Worm (Caenorhabditis elegans) whole organism, L2 larva: ENCODE data around the gene bra-1.

Source experiments
- C34F6.9 ChIP-seq: fragments of 150-350 bp; optimal IDR thresholded peaks from 2 replicates; lab custom pipeline; 2014; ENCODE audit warnings: missing biosample characterization, missing genetic modification characterization
- F13H6.1 ChIP-seq: sonication (generic microtip); optimal IDR thresholded peaks from 2 replicates; lab custom pipeline; 2016; ENCODE audit warnings: missing genetic modification characterization, missing compliant biosample characterization
- R02D3.7 ChIP-seq: fragments of 150-350 bp; optimal IDR thresholded peaks from 2 replicates; lab custom pipeline; 2014; ENCODE audit warnings: missing biosample characterization, missing genetic modification characterization
- Y55F3AM.14 ChIP-seq: fragments of 200-800 bp; sonication (Bioruptor generic); optimal IDR thresholded peaks from 2 replicates; lab custom pipeline; 2018; ENCODE audit warnings: mild to moderate bottlenecking, missing genetic modification characterization, missing compliant biosample characterization
- ZK546.5 ChIP-seq: sonication (generic microtip); optimal IDR thresholded peaks from 2 replicates; lab custom pipeline; 2017; ENCODE audit warnings: missing biosample characterization, missing genetic modification characterization
- alr-1 ChIP-seq: fragments of 150-350 bp; optimal IDR thresholded peaks from 2 replicates; lab custom pipeline; 2014; ENCODE audit warnings: missing biosample characterization, missing genetic modification characterization
- aly-2 ChIP-seq: fragments of 150-350 bp; optimal IDR thresholded peaks from 2 replicates; lab custom pipeline; 2014; ENCODE audit warnings: missing biosample characterization, missing genetic modification characterization
- ama-1 ChIP-seq: fragments of 150-350 bp; optimal IDR thresholded peaks from 2 replicates; lab custom pipeline; 2018; ENCODE audit warnings: inconsistent platforms
- blmp-1 ChIP-seq: sonication (generic microtip); optimal IDR thresholded peaks from 2 replicates; lab custom pipeline; 2017; ENCODE audit warnings: missing genetic modification characterization, mild to moderate bottlenecking, missing compliant biosample characterization, antibody characterized with exemption, moderate library complexity; ENCODE audit not compliant: insufficient read depth
- ceh-16 ChIP-seq: fragments of 150-350 bp; optimal IDR thresholded peaks from 2 replicates; lab custom pipeline; 2014; ENCODE audit warnings: missing biosample characterization, missing genetic modification characterization
- crh-2 ChIP-seq: sonication (generic microtip); optimal IDR thresholded peaks from 2 replicates; lab custom pipeline; 2017; ENCODE audit warnings: missing biosample characterization, missing genetic modification characterization
- dmd-4 ChIP-seq: sonication (generic microtip); optimal IDR thresholded peaks from 2 replicates; lab custom pipeline; 2017; ENCODE audit warnings: missing biosample characterization, missing genetic modification characterization
- egl-27 ChIP-seq: sonication (generic microtip); optimal IDR thresholded peaks from 3 replicates; lab custom pipeline; 2017; ENCODE audit warnings: missing biosample characterization, missing genetic modification reagents, missing genetic modification characterization
- elt-1 ChIP-seq: fragments of 150-350 bp; optimal IDR thresholded peaks from 2 replicates; lab custom pipeline; 2014; ENCODE audit warnings: missing biosample characterization, missing genetic modification characterization
- elt-3 ChIP-seq: sonication (generic microtip); optimal IDR thresholded peaks from 2 replicates; lab custom pipeline; 2017; ENCODE audit warnings: missing biosample characterization, missing genetic modification characterization
- fos-1 ChIP-seq: fragments of 150-350 bp; optimal IDR thresholded peaks from 2 replicates; lab custom pipeline; 2014; ENCODE audit warnings: missing biosample characterization, missing genetic modification characterization
- gmeb-1 ChIP-seq: fragments of 150-350 bp; optimal IDR thresholded peaks from 2 replicates; lab custom pipeline; 2014; ENCODE audit warnings: missing biosample characterization, missing genetic modification characterization
- lin-11 ChIP-seq: fragments of 150-350 bp; sonication (generic microtip); optimal IDR thresholded peaks from 2 replicates; lab custom pipeline; 2014; ENCODE audit warnings: missing biosample characterization, missing genetic modification characterization, inconsistent platforms, mixed read lengths
- lin-39 ChIP-seq: fragments of 150-350 bp; optimal IDR thresholded peaks from 2 replicates; lab custom pipeline; 2014; ENCODE audit warnings: missing biosample characterization, missing genetic modification reagents, missing genetic modification characterization
- lsy-2 ChIP-seq, 2 experiments: fragments of 150-350 bp in 1 of 2; sonication (generic microtip) in 1 of 2; optimal IDR thresholded peaks; 2 replicates each; lab custom pipeline; 2014 to 2017; ENCODE audit warnings: missing biosample characterization in 2 of 2, missing genetic modification characterization in 2 of 2
- mab-5 ChIP-seq: fragments of 150-350 bp; optimal IDR thresholded peaks from 2 replicates; lab custom pipeline; 2014; ENCODE audit warnings: missing biosample characterization, missing genetic modification characterization
- nhr-10 ChIP-seq: sonication (generic microtip); optimal IDR thresholded peaks from 2 replicates; lab custom pipeline; 2017; ENCODE audit warnings: missing biosample characterization, missing genetic modification characterization
- nhr-11 ChIP-seq: fragments of 150-350 bp; optimal IDR thresholded peaks from 2 replicates; lab custom pipeline; 2014; ENCODE audit warnings: missing biosample characterization, missing genetic modification characterization
- nhr-12 ChIP-seq: fragments of 150-350 bp; optimal IDR thresholded peaks from 2 replicates; lab custom pipeline; 2014; ENCODE audit warnings: missing biosample characterization, missing genetic modification characterization
- nhr-129 ChIP-seq: fragments of 150-350 bp; optimal IDR thresholded peaks from 2 replicates; lab custom pipeline; 2014; ENCODE audit warnings: missing biosample characterization, missing genetic modification characterization
- nhr-21 ChIP-seq: fragments of 150-350 bp; optimal IDR thresholded peaks from 2 replicates; lab custom pipeline; 2014; ENCODE audit warnings: missing biosample characterization, missing genetic modification characterization
- nhr-23 ChIP-seq: fragments of 150-350 bp; optimal IDR thresholded peaks from 2 replicates; lab custom pipeline; 2014; ENCODE audit warnings: missing biosample characterization, missing genetic modification reagents, missing genetic modification characterization
- nhr-237 ChIP-seq: fragments of 150-350 bp; optimal IDR thresholded peaks from 2 replicates; lab custom pipeline; 2014; ENCODE audit warnings: missing biosample characterization, missing genetic modification characterization
- nhr-77 ChIP-seq: fragments of 150-350 bp; optimal IDR thresholded peaks from 2 replicates; lab custom pipeline; 2014; ENCODE audit warnings: missing biosample characterization, missing genetic modification characterization
- peb-1 ChIP-seq: fragments of 150-350 bp; optimal IDR thresholded peaks from 2 replicates; lab custom pipeline; 2014; ENCODE audit warnings: missing biosample characterization, missing genetic modification characterization
- sem-4 ChIP-seq: fragments of 150-350 bp; optimal IDR thresholded peaks from 2 replicates; lab custom pipeline; 2014; ENCODE audit warnings: missing biosample characterization, missing genetic modification reagents, missing genetic modification characterization
- skn-1 ChIP-seq: sonication (generic microtip); optimal IDR thresholded peaks from 2 replicates; lab custom pipeline; 2017; ENCODE audit warnings: missing biosample characterization, missing genetic modification characterization
- sma-3 ChIP-seq: sonication (generic microtip); optimal IDR thresholded peaks from 2 replicates; lab custom pipeline; 2016; ENCODE audit warnings: missing genetic modification reagents, missing genetic modification characterization, missing compliant biosample characterization
- snpc-4 ChIP-seq: fragments of 150-350 bp; optimal IDR thresholded peaks from 2 replicates; lab custom pipeline; 2014; ENCODE audit warnings: missing biosample characterization, missing genetic modification characterization
- unc-55 ChIP-seq: fragments of 150-350 bp; sonication (generic microtip); optimal IDR thresholded peaks from 3 replicates; lab custom pipeline; 2014; ENCODE audit warnings: missing biosample characterization, missing genetic modification reagents, missing genetic modification characterization
- zag-1 ChIP-seq: fragments of 150-350 bp; optimal IDR thresholded peaks from 2 replicates; lab custom pipeline; 2014; ENCODE audit warnings: missing biosample characterization, missing genetic modification characterization
- ztf-1 ChIP-seq: fragments of 200-800 bp; sonication (Bioruptor generic); conservative IDR thresholded peaks from 2 replicates; pipeline ENCODE4 v1.3.6; 2022; ENCODE audit warnings: missing genetic modification characterization, missing compliant biosample characterization
- ztf-11 ChIP-seq: sonication (generic microtip); optimal IDR thresholded peaks from 2 replicates; lab custom pipeline; 2017; ENCODE audit warnings: missing biosample characterization, missing genetic modification characterization
- ztf-4 ChIP-seq: fragments of 150-350 bp; optimal IDR thresholded peaks from 2 replicates; lab custom pipeline; 2014; ENCODE audit warnings: missing biosample characterization, missing genetic modification characterization

The bra-1 gene

DNA sequence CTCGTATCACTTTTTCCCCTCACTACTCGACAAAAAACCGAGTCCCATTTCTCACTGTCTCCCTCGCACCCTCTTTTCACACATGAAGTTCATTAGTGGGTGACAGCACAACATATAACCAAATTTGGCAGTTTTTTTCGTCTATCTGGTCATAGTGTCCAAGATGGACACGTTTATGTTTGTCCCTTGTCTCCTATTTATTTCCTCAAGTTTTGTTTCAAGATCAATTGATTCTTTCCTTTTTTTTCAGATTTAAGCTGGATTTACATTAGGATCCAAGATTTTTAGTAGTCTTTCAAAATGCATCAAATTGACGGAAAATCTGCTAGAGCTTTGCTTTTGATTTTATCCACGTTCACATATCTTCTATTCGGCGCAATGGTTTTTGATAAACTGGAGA is 41.3 kb downstream of the bra-1 start, which contains the start of gene twk-20:
Gene twk-20 (plus strand): TSS at position 301 of the 400 bp plus-strand sequence.
- TF ChIP-seq lin-39 (tag; lab: Kevin White, UChicago) (no peak), lsy-2 (tag; optimal IDR thresholded peaks at IDR 0.05; lab: Kevin White, UChicago) (no peak), zag-1 (no peak), ztf-11 (tag; lab: Kevin White, UChicago) (no peak), lin-11 (tag; lab: Kevin White, UChicago) (no peak), gmeb-1 (no peak), unc-55 (GFP tag; lab: Kevin White, UChicago) (no peak), ama-1 (lab: Kevin White, UChicago) (no peak), crh-2 (tag; lab: Kevin White, UChicago) (no peak), nhr-129 (tag; lab: Kevin White, UChicago) (no peak), ZK546.5 (tag; lab: Kevin White, UChicago) (no peak)
- TF ChIP-seq, all 48 proteins: peak for 0

DNA sequence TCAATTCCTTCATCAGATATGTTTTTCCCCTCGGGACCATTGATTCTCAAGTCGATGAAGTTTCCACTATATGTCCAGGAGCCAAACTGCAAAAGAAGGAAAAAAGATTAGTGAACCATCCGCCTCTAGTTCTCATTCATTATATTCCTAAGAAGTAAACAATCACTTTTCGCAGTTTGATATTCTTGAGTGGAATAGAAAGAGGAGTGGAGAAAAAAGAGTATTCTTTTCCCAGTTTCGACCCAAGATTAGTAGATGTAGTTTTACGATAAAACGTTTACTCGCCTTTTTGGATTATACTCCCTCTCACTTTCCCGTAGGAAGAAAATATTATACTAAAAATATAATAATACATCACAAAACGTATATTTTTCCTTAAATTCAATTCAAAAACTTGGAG is 46.6 kb downstream of the bra-1 start:
- TF ChIP-seq alr-1 (tag; lab: Kevin White, UChicago): no peak
- no peak for TF ChIP-seq ztf-4 (tag; lab: Kevin White, UChicago)
- no peak for TF ChIP-seq nhr-10 (tag; lab: Kevin White, UChicago)
- no peak for TF ChIP-seq nhr-77 (tag; lab: Kevin White, UChicago)
- TF ChIP-seq mab-5 (tag; lab: Kevin White, UChicago): peak; percentile 3
- TF ChIP-seq nhr-23 (tag; lab: Kevin White, UChicago): no peak
- no peak for TF ChIP-seq lsy-2 (tag; optimal IDR thresholded peaks at IDR 0.05; lab: Kevin White, UChicago)
- no peak for TF ChIP-seq egl-27 (tag; lab: Kevin White, UChicago)
- TF ChIP-seq elt-1 (tag; lab: Kevin White, UChicago): no peak
- no peak for TF ChIP-seq R02D3.7 (tag; lab: Kevin White, UChicago)
- TF ChIP-seq Y55F3AM.14: no peak
- no peak for TF ChIP-seq elt-3
- no peak for TF ChIP-seq peb-1
- no peak for TF ChIP-seq ZK546.5 (tag; lab: Kevin White, UChicago)
- no peak for TF ChIP-seq nhr-237 (tag; lab: Kevin White, UChicago)
- TF ChIP-seq unc-55 (GFP tag; lab: Kevin White, UChicago): peak; percentile 82
- TF ChIP-seq aly-2: no peak
- TF ChIP-seq ceh-16 (tag; lab: Kevin White, UChicago): no peak

DNA sequence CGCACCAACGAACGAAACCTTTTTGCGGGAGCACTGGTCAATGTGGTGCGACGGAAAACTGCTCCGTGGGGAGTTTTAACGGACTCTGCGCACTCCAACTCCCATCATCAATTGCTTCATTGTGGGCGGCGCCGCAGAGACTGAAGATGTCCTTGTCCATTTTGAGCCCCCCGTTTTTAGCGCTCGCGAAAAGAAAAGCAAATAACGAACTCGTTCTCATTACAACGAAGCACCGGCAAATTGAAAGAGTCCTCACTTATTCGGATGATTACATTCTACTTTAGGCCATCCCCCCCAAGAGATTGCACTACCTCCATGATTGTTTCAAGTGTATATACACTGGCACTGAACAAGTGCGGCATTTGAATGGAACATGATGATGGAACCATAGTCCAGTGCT is 48.5 kb downstream of the bra-1 start, which contains the start of gene acr-9:
Gene acr-9 (minus strand): TSS at position 101 of the 400 bp plus-strand sequence.
- TF ChIP-seq elt-3 (no peak), nhr-23 (tag; lab: Kevin White, UChicago) (no peak), ztf-4 (tag; lab: Kevin White, UChicago) (no peak), alr-1 (tag; lab: Kevin White, UChicago) (no peak), fos-1 (tag; lab: Kevin White, UChicago) (no peak), egl-27 (tag; lab: Kevin White, UChicago) (no peak), snpc-4 (tag; lab: Kevin White, UChicago) (no peak), nhr-10 (tag; lab: Kevin White, UChicago) (no peak), lin-11 (tag; lab: Kevin White, UChicago) (no peak), nhr-237 (tag; lab: Kevin White, UChicago) (no peak), peb-1 (no peak), gmeb-1 (no peak), lsy-2 (tag; optimal IDR thresholded peaks at IDR 0.05; lab: Kevin White, UChicago) (no peak), mab-5 (tag; lab: Kevin White, UChicago) (no peak), nhr-21 (no peak), F13H6.1 (tag; lab: Kevin White, UChicago) (no peak), sma-3 (no peak), C34F6.9 (tag; lab: Kevin White, UChicago) (no peak), nhr-12 (tag; lab: Kevin White, UChicago) (no peak), dmd-4 (tag; lab: Kevin White, UChicago) (no peak)

DNA sequence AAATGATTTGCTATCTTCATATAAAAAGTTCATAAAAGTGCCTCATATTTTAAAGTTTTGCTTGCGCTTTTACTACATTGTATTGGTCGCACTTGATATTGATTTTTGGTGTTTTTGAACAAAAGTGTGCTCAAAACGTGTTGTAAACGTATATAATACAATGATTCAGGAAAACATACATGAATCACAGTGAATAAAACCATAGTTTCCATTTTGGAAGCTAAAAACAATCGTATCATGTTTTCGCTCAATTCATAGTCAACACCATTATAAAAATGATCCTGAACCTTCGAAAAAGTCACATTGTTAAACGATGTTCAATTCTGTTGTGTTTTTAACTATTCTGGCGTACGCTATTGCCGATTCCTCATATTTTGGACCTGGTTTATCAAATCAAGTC is 49.1 kb downstream of the bra-1 start, which contains the start of gene C40C9.3:
Gene C40C9.3 (plus strand): TSS at position 301 of the 400 bp plus-strand sequence.
- TF ChIP-seq blmp-1 (tag; lab: Kevin White, UChicago) (no peak), nhr-129 (tag; lab: Kevin White, UChicago) (no peak), nhr-11 (tag; lab: Kevin White, UChicago) (no peak), F13H6.1 (tag; lab: Kevin White, UChicago) (no peak), fos-1 (tag; lab: Kevin White, UChicago) (no peak), crh-2 (tag; lab: Kevin White, UChicago) (no peak), skn-1 (tag; lab: Kevin White, UChicago) (no peak), snpc-4 (tag; lab: Kevin White, UChicago) (no peak), sem-4 (no peak), gmeb-1 (no peak), ztf-1 (GFP tag; lab: Robert Waterston, UW) (no peak)
- TF ChIP-seq, all 48 proteins: peak for 0
